Worm (Caenorhabditis elegans) whole organism, mixed stage, embryonic: ENCODE data around the gene dmsr-1.
"Not testable (repeated sequence)": the region's sequence is repeated elsewhere in the genome, so short reads cannot be mapped to it uniquely, and the experiment has no call there.

ENCODE experiments used
- M03D4.4 ChIP-seq: sonication (generic microtip); optimal IDR thresholded peaks from 2 replicates; lab custom pipeline; 2017; ENCODE audit warnings: mild to moderate bottlenecking, missing genetic modification characterization, missing compliant biosample characterization
- bed-3 ChIP-seq: fragments of 200-800 bp; sonication (Bioruptor generic); optimal IDR thresholded peaks from 3 replicates; lab custom pipeline; 2018; ENCODE audit warnings: mild to moderate bottlenecking, missing genetic modification characterization, moderate library complexity, missing compliant biosample characterization
- blmp-1 ChIP-seq: fragments of 150-350 bp; optimal IDR thresholded peaks from 2 replicates; lab custom pipeline; 2014; ENCODE audit warnings: missing biosample characterization, missing genetic modification characterization
- ceh-39 ChIP-seq: fragments of 150-350 bp; optimal IDR thresholded peaks from 2 replicates; lab custom pipeline; 2014; ENCODE audit warnings: missing biosample characterization, missing genetic modification characterization
- ceh-43 ChIP-seq: fragments of 200-800 bp; sonication (Bioruptor generic); optimal IDR thresholded peaks from 2 replicates; lab custom pipeline; 2018; ENCODE audit warnings: mild to moderate bottlenecking, missing genetic modification characterization, moderate library complexity, missing compliant biosample characterization
- ceh-83 ChIP-seq: fragments of 200-800 bp; sonication (Bioruptor generic); optimal IDR thresholded peaks from 2 replicates; lab custom pipeline; 2018; ENCODE audit warnings: mild to moderate bottlenecking, missing genetic modification characterization, missing compliant biosample characterization
- ces-1 ChIP-seq: fragments of 150-350 bp; optimal IDR thresholded peaks from 2 replicates; lab custom pipeline; 2014; ENCODE audit warnings: missing biosample characterization, missing genetic modification reagents, missing genetic modification characterization
- cnd-1 ChIP-seq: fragments of 200-800 bp; sonication (Bioruptor generic); optimal IDR thresholded peaks from 2 replicates; lab custom pipeline; 2018; ENCODE audit warnings: mild to moderate bottlenecking, missing genetic modification characterization, missing compliant biosample characterization
- drap-1 ChIP-seq: fragments of 200-800 bp; sonication (Bioruptor generic); optimal IDR thresholded peaks from 3 replicates; lab custom pipeline; 2018; ENCODE audit warnings: mild to moderate bottlenecking, missing genetic modification characterization, missing compliant biosample characterization
- elt-1 ChIP-seq: sonication (generic microtip); optimal IDR thresholded peaks from 2 replicates; lab custom pipeline; 2017; ENCODE audit warnings: missing genetic modification characterization, mild to moderate bottlenecking, missing compliant biosample characterization, antibody characterized with exemption, moderate library complexity, borderline replicate concordance; ENCODE audit not compliant: insufficient read depth
- ham-2 ChIP-seq: fragments of 200-800 bp; sonication (Bioruptor generic); optimal IDR thresholded peaks from 2 replicates; lab custom pipeline; 2018; ENCODE audit warnings: mild to moderate bottlenecking, missing genetic modification characterization, missing compliant biosample characterization
- hlh-1 ChIP-seq: fragments of 150-350 bp; optimal IDR thresholded peaks from 2 replicates; lab custom pipeline; 2014; ENCODE audit warnings: missing biosample characterization, missing genetic modification reagents, missing genetic modification characterization
- lin-13 ChIP-seq: fragments of 150-350 bp; optimal IDR thresholded peaks from 2 replicates; lab custom pipeline; 2014; ENCODE audit warnings: missing biosample characterization, missing genetic modification characterization
- lin-32 ChIP-seq: fragments of 200-800 bp; sonication (Bioruptor generic); optimal IDR thresholded peaks from 2 replicates; lab custom pipeline; 2018; ENCODE audit warnings: mild to moderate bottlenecking, missing genetic modification characterization, missing compliant biosample characterization
- lsy-2 ChIP-seq: fragments of 150-350 bp; optimal IDR thresholded peaks from 2 replicates; lab custom pipeline; 2014; ENCODE audit warnings: missing biosample characterization, missing genetic modification characterization
- mep-1 ChIP-seq: fragments of 150-350 bp; optimal IDR thresholded peaks from 2 replicates; lab custom pipeline; 2017; ENCODE audit warnings: missing biosample characterization, missing genetic modification reagents, missing genetic modification characterization, inconsistent platforms
- mls-2 ChIP-seq: sonication (generic microtip); optimal IDR thresholded peaks from 2 replicates; lab custom pipeline; 2016; ENCODE audit warnings: mild to moderate bottlenecking, missing genetic modification characterization, moderate library complexity, missing compliant biosample characterization
- nhr-12 ChIP-seq: fragments of 150-350 bp; optimal IDR thresholded peaks from 2 replicates; lab custom pipeline; 2014; ENCODE audit warnings: missing biosample characterization, missing genetic modification characterization
- nhr-2 ChIP-seq: fragments of 150-350 bp; optimal IDR thresholded peaks from 2 replicates; lab custom pipeline; 2014; ENCODE audit warnings: missing biosample characterization, missing genetic modification characterization
- nhr-237 ChIP-seq: fragments of 150-350 bp; optimal IDR thresholded peaks from 2 replicates; lab custom pipeline; 2014; ENCODE audit warnings: missing biosample characterization, missing genetic modification characterization
- nhr-28 ChIP-seq: fragments of 150-350 bp; optimal IDR thresholded peaks from 2 replicates; lab custom pipeline; 2014; ENCODE audit warnings: missing biosample characterization, missing genetic modification characterization
- pha-4 ChIP-seq: fragments of 150-350 bp; optimal IDR thresholded peaks from 2 replicates; lab custom pipeline; 2018; ENCODE audit warnings: missing biosample characterization, missing genetic modification reagents, missing genetic modification characterization
- sem-2 ChIP-seq: fragments of 200-800 bp; sonication (Bioruptor generic); optimal IDR thresholded peaks from 2 replicates; lab custom pipeline; 2018; ENCODE audit warnings: mild to moderate bottlenecking, missing genetic modification characterization, missing compliant biosample characterization
- snpc-4 ChIP-seq: fragments of 150-350 bp; optimal IDR thresholded peaks from 2 replicates; lab custom pipeline; 2014; ENCODE audit warnings: missing biosample characterization, missing genetic modification characterization
- sptf-1 ChIP-seq: sonication (generic microtip); optimal IDR thresholded peaks from 2 replicates; lab custom pipeline; 2017; ENCODE audit warnings: mild to moderate bottlenecking, missing genetic modification characterization, moderate library complexity, missing compliant biosample characterization
- tbx-8 ChIP-seq: fragments of 200-800 bp; sonication (Bioruptor generic); optimal IDR thresholded peaks from 2 replicates; lab custom pipeline; 2018; ENCODE audit warnings: mild to moderate bottlenecking, missing genetic modification characterization, moderate library complexity, missing compliant biosample characterization
- unc-120 ChIP-seq: sonication (generic microtip); optimal IDR thresholded peaks from 2 replicates; lab custom pipeline; 2017; ENCODE audit warnings: missing genetic modification characterization, missing compliant biosample characterization; ENCODE audit not compliant: poor library complexity, severe bottlenecking
- unc-39 ChIP-seq: fragments of 150-350 bp; optimal IDR thresholded peaks from 2 replicates; lab custom pipeline; 2014; ENCODE audit warnings: missing biosample characterization, missing genetic modification characterization
- unc-62 ChIP-seq: fragments of 150-350 bp; optimal IDR thresholded peaks from 2 replicates; lab custom pipeline; 2014; ENCODE audit warnings: missing biosample characterization, missing genetic modification reagents, missing genetic modification characterization
- zip-8 ChIP-seq: fragments of 150-350 bp; optimal IDR thresholded peaks from 2 replicates; lab custom pipeline; 2014; ENCODE audit warnings: missing biosample characterization, missing genetic modification characterization
- ztf-11 ChIP-seq: fragments of 150-350 bp; optimal IDR thresholded peaks from 2 replicates; lab custom pipeline; 2014; ENCODE audit warnings: missing biosample characterization, missing genetic modification characterization

Gene dmsr-1

DNA sequence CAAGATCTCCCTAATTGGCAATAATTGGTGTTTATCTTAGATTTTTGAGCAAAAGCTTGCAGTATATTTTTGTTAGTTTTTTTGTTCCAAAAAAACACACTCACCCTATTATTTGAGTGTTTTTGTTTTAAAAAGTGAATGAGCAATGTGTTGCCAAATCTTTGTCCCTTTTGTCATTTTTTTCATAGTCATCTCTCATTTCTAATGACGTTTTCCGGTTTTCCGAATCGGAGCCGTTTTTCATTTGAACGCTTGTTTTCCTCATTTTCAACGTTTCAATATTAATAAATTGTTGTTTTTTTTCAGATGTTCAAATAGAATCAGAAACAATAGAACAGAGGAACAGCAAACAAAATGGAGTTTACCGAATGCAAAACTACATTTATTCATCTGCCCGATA, at the start of gene dmsr-1:
Gene dmsr-1, plus strand, starts transcription at position 301 of the 400 bp plus-strand sequence.
- TF ChIP-seq pha-4 (tag; lab: Kevin White, UChicago) (no peak), ceh-43 (no peak), unc-39 (tag; lab: Kevin White, UChicago) (no peak), nhr-28 (tag; lab: Kevin White, UChicago) (no peak), ztf-11 (tag; lab: Kevin White, UChicago) (no peak), unc-120 (tag; lab: Kevin White, UChicago) (no peak), unc-62 (GFP tag; lab: Kevin White, UChicago) (no peak), lin-32 (GFP tag; lab: Kevin White, UChicago) (no peak), hlh-1 (tag; lab: Kevin White, UChicago) (no peak)

DNA sequence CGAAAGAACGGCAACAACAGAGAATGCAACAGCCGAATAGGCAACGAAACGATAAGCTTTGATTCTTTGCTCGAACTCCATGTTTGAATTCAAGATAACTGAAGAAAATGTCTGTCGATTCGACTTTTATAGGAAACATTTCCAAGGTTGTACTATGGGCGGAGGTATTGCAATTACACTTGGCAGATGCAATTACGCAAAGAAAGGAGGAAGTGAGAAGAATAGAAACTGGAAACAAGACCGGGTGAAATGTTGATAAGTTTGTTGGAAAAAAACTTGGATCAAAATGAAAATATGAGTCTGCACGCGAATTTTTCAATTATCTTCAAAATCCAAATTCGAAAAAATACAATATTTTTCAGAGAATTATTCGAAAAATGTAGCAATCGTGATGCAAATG, 48.8 kb upstream of the dmsr-1 start, which contains the start of gene col-155:
Gene col-155, minus strand, starts transcription at position 101 of the 400 bp plus-strand sequence.
- TF ChIP-seq elt-1 (no peak), mls-2 (tag; lab: Kevin White, UChicago) (no peak), hlh-1 (tag; lab: Kevin White, UChicago) (no peak)

DNA sequence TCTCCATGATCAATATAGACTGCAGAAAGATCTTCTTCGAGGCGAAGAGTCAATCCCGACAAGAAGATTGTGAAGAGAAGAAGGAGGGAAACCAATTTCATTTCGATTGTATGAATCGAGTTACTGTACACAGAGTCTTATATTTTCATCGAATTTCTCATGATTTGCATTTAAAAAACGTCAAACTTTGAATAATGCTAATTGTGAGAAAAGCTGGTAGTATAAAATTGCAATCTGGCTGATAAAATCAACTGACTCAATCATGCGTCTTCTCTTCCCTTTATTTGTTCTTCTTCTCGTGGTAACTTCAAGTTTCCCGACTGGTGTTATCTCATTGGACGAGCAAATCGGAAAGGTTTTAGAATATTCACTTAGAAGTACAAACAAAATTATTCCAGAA, 48.2 kb upstream of the dmsr-1 start, which contains the start of the genes K03B8.11 and K03B8.14:
Gene K03B8.11, minus strand, starts transcription at position 101 of the 400 bp plus-strand sequence.
Gene K03B8.14, plus strand, starts transcription at position 110 of the 400 bp plus-strand sequence.
- TF ChIP-seq cnd-1 (tag; lab: Kevin White, UChicago) = no peak
- TF ChIP-seq nhr-12 (tag; lab: Kevin White, UChicago) = no peak
- TF ChIP-seq snpc-4 (tag; lab: Kevin White, UChicago) = no peak
- TF ChIP-seq blmp-1 (tag; lab: Kevin White, UChicago) = no peak
- TF ChIP-seq drap-1 = no peak
- no peak for TF ChIP-seq ces-1 (GFP tag; lab: Kevin White, UChicago)
- no peak for TF ChIP-seq mep-1 (tag; lab: Kevin White, UChicago)
- TF ChIP-seq ceh-83 (GFP tag; lab: Kevin White, UChicago) = no peak
- no peak for TF ChIP-seq lin-13 (tag; lab: Kevin White, UChicago)
- no peak for TF ChIP-seq unc-62 (GFP tag; lab: Kevin White, UChicago)

DNA sequence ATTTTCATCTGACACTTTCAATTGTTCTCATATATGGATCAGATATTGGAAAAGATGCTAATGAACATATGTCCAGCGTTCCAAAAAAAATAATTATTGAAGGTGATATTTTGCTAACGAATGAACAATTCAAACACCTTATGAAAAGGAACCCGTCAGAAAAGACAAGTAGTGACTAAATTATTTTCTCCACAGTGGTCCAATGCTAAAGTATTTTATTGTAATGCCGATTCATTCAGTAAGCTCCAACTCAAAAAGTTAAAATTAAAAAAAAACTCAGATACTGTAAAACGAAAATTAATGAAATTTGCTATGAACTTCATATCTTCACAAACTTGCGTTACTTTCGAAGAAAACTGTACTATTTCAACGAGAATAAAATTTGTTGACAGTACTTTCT, 46.5 kb upstream of the dmsr-1 start, which contains the start of gene nas-16:
Gene nas-16, plus strand, starts transcription at position 301 of the 400 bp plus-strand sequence.
- TF ChIP-seq tbx-8 = no peak
- TF ChIP-seq nhr-28 (tag; lab: Kevin White, UChicago) = no peak
- TF ChIP-seq ceh-39 = no peak
- no peak for TF ChIP-seq unc-120 (tag; lab: Kevin White, UChicago)
- no peak for TF ChIP-seq nhr-237 (tag; lab: Kevin White, UChicago)
- TF ChIP-seq M03D4.4 (tag; lab: Kevin White, UChicago) = no peak
- no peak for TF ChIP-seq ces-1 (GFP tag; lab: Kevin White, UChicago)
- no peak for TF ChIP-seq nhr-2
- TF ChIP-seq zip-8 = no peak
- TF ChIP-seq, all 35 proteins: peak for 0

DNA sequence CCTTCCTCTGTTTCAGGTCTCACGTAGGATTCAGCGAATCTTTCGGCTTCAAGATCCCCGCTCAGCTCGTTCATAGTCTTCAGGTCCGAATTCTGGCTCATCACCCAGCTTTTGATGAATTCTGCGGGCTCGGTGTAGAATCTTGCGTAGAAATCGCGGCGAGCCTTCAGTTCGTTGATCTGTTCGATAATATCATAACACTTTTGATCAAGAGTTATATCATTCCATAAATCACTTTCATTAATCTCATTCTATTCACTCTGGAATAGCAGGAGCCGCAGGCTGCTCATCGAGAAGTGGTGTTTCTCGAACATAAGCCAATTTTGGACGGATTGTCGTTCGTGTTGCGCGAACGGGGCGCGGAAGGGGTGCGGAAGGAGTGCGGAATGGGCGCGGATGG, 43.5 kb upstream of the dmsr-1 start, which contains the start of gene K03B8.4:
Gene K03B8.4, minus strand, starts transcription at position 101 of the 400 bp plus-strand sequence.
- not testable (repeated sequence) for TF ChIP-seq drap-1; sem-2 (GFP tag; lab: Kevin White, UChicago); unc-62 (GFP tag; lab: Kevin White, UChicago)

DNA sequence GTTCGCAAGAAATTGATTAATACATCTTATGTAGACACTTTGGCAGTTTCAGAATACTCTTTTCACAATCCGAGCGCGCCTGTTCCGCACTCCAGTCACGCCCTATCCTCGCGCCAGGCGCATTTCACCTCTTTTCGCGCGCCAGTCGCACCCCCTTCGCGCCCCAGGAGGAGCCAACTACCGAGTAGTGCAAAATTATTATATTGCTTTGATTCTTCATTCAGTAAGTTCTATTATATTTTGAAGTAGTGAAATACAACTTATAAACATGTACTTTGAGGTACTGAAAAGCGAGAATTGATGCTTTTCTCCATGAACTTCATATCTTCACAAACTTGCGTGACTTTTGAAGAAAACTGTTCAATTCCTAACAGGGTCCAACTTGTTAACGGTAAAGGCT, 42.4 kb upstream of the dmsr-1 start, which contains the start of gene nas-18:
Gene nas-18, plus strand, starts transcription at position 301 of the 400 bp plus-strand sequence.
- TF ChIP-seq unc-62 (GFP tag; lab: Kevin White, UChicago); ztf-11 (tag; lab: Kevin White, UChicago); unc-120 (tag; lab: Kevin White, UChicago): not testable (repeated sequence)

DNA sequence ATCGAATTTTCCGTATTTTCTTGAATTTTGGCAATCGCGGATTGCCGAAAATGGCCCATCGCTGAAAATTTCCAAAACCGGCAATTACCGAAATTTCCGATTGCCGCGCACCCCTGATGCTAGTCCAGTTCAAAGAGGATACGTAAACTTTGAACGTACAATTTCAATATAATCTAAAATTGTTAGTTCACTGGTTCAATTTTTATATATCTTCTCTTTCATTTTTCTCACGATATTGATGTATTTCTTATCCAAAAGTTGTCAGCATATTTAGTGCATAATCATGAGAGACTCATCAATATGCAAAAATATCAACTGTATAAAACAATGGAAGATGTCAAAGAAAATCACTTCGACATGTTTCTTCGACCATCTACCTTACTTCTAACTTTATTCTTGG, 39.9 kb upstream of the dmsr-1 start, which contains the start of gene nas-17:
Gene nas-17, plus strand, starts transcription at position 301 of the 400 bp plus-strand sequence.
- TF ChIP-seq ceh-39 = no peak
- TF ChIP-seq sem-2 (GFP tag; lab: Kevin White, UChicago) = no peak
- TF ChIP-seq nhr-237 (tag; lab: Kevin White, UChicago) = no peak
- TF ChIP-seq sptf-1 = no peak
- no peak for TF ChIP-seq snpc-4 (tag; lab: Kevin White, UChicago)
- no peak for TF ChIP-seq zip-8
- TF ChIP-seq ces-1 (GFP tag; lab: Kevin White, UChicago) = no peak
- no peak for TF ChIP-seq nhr-2
- no peak for TF ChIP-seq ztf-11 (tag; lab: Kevin White, UChicago)
- TF ChIP-seq ham-2 (GFP tag; lab: Kevin White, UChicago) = no peak
- TF ChIP-seq pha-4 (tag; lab: Kevin White, UChicago) = no peak
- no peak for TF ChIP-seq unc-62 (GFP tag; lab: Kevin White, UChicago)
- TF ChIP-seq cnd-1 (tag; lab: Kevin White, UChicago) = no peak
- no peak for TF ChIP-seq hlh-1 (tag; lab: Kevin White, UChicago)
- TF ChIP-seq nhr-28 (tag; lab: Kevin White, UChicago) = no peak
- TF ChIP-seq bed-3 (GFP tag; lab: Kevin White, UChicago) = no peak
- no peak for TF ChIP-seq ceh-83 (GFP tag; lab: Kevin White, UChicago)
- no peak for TF ChIP-seq lsy-2 (tag; lab: Kevin White, UChicago)
- TF ChIP-seq, all 35 proteins: peak for 0
